Worm (Caenorhabditis elegans): ENCODE results near the gene K09C8.9.

Gene K09C8.9

DNA sequence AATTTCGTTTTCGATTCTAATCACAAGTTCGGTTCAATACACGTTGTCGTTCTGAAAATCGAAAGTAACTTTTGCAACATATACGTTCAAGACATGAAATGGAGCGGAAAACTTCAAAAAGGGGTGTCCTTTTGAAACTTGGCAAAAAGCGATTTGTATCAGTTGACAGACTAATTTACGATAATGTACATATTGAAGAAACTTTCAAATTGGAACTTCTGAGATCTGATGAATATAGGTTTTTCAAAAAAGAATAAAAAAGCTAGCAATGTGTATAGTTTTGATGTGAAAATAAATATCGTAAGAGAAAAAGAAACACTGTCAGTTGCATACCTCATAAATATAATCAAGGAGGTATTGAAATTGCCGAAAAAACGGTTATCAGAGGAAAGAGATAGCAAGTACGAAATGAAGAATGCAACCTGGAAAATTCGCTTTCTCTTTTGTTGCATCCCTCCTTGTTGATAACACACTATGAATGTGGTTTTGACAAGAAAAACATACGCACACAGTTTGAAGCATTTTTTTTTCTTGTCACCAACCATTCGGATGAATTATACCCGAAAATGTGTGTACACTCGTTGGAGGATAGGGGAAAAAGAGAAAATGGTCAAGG, 38.5 kb downstream of the K09C8.9 start, which contains the start of gene dgn-1:
TSS of gene dgn-1 (minus strand) at position 51 of the 616 bp plus-strand sequence.
- no peak for TF ChIP-seq cog-1 (tag; optimal IDR thresholded peaks at IDR 0.05)
- TF ChIP-seq tab-1 (GFP tag; IDR thresholded peaks at IDR 0.05) = no peak
- no peak for TF ChIP-seq klf-2 (GFP tag; conservative IDR thresholded peaks at IDR 0.05)
- no peak for TF ChIP-seq ztf-23 (GFP tag; IDR thresholded peaks at IDR 0.05)
- TF ChIP-seq flt-1 (GFP tag; IDR thresholded peaks at IDR 0.05) = no peak

DNA sequence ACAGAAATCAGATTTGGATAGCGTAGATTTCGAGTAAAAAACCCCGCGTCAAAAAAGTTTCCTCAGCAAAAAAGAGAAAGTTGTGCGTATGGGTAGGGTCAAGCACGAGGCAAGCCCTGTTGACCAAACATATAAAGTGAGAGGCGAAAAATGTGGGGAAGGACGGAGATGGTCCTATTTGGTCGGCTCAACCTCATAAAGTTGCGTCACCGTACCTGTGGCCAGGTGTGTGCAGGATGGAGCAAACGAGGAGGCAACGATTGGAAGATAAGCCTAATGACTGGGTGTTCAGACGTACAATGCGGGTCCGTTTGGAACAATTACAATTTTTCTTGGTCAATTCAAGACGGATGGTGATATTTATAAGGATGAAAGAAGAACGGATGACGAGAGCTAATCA, 40.5 kb downstream of the K09C8.9 start:
- TF ChIP-seq klf-2 (GFP tag; conservative IDR thresholded peaks at IDR 0.05) = no peak
- no peak for TF ChIP-seq med-1 (GFP tag; optimal IDR thresholded peaks at IDR 0.05; ENCODE audit: insufficient read depth)
- TF ChIP-seq ztf-23 (GFP tag; IDR thresholded peaks at IDR 0.05) = no peak
- TF ChIP-seq T22C8.4 (GFP tag; IDR thresholded peaks at IDR 0.05) = no peak
- no peak for TF ChIP-seq flt-1 (GFP tag; IDR thresholded peaks at IDR 0.05)
- TF ChIP-seq ztf-29 (GFP tag; IDR thresholded peaks at IDR 0.05) = no peak

DNA sequence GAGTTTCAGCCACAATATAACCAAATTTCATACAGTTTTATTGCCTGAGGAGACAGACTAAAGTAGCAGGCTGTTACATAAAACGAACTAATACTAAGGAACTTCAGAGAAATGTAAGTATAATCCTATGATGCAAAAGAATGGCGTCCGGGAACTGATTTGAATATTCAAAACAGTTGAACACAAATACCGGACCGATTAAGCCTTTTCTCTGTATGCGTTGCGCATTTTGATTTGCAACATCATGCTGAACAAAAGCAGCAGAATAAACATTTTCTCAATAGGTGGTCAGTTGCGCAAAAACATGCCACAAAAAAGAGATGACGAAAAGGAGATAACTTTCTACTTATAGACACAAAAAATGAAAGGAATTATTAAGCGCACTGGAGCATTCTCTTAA, 43.6 kb downstream of the K09C8.9 start:
- TF ChIP-seq tab-1 (GFP tag; IDR thresholded peaks at IDR 0.05) = no peak
- no peak for TF ChIP-seq klf-2 (GFP tag; conservative IDR thresholded peaks at IDR 0.05)
- TF ChIP-seq flt-1 (GFP tag; IDR thresholded peaks at IDR 0.05) = no peak
- TF ChIP-seq T22C8.4 (GFP tag; IDR thresholded peaks at IDR 0.05) = no peak
- no peak for TF ChIP-seq ztf-23 (GFP tag; IDR thresholded peaks at IDR 0.05)
- no peak for TF ChIP-seq cog-1 (tag; optimal IDR thresholded peaks at IDR 0.05)
- no peak for TF ChIP-seq ref-1 (GFP tag; conservative IDR thresholded peaks at IDR 0.05)
- no peak for TF ChIP-seq med-1 (GFP tag; optimal IDR thresholded peaks at IDR 0.05; ENCODE audit: insufficient read depth)
- no peak for TF ChIP-seq ztf-29 (GFP tag; IDR thresholded peaks at IDR 0.05)

DNA sequence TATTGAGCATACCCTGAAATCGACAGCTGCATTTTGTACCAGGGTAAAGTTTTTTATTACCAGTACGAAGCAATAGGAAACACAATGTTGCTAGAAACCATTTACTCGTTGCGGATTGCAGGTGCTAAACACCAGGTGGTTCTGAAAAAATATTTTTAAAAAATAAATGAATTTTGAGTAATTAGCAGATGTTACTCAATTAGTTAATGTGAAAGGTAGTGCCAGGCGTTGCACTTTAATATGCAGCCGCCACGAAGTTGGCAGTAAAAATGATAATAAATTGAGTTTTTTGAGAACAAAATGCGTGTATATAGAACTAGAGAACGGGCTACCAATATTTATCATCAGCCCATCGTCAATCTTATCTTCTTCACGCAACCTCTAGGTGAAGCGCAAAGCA, 48.0 kb downstream of the K09C8.9 start, which contains the start of gene nstp-9:
TSS of gene nstp-9 (minus strand) at position 101 of the 400 bp plus-strand sequence.
- TF ChIP-seq klf-2 (GFP tag; conservative IDR thresholded peaks at IDR 0.05) (no peak), med-1 (GFP tag; optimal IDR thresholded peaks at IDR 0.05; ENCODE audit: insufficient read depth) (no peak), cog-1 (tag; optimal IDR thresholded peaks at IDR 0.05) (no peak), T22C8.4 (GFP tag; IDR thresholded peaks at IDR 0.05) (no peak), tab-1 (GFP tag; IDR thresholded peaks at IDR 0.05) (no peak), ref-1 (GFP tag; conservative IDR thresholded peaks at IDR 0.05) (no peak), flt-1 (GFP tag; IDR thresholded peaks at IDR 0.05) (no peak), ztf-29 (GFP tag; IDR thresholded peaks at IDR 0.05) (no peak), ztf-23 (GFP tag; IDR thresholded peaks at IDR 0.05) (no peak)

All from whole organism, midembryonic.